Worm (Caenorhabditis elegans) whole organism, L3 larva: ENCODE data around the gene F35C11.3.

Experiments
- R02D3.7 ChIP-seq: fragments of 150-350 bp; optimal IDR thresholded peaks from 2 replicates; lab custom pipeline; 2014; ENCODE audit warnings: missing biosample characterization, missing genetic modification characterization
- elt-1 ChIP-seq: fragments of 150-350 bp; optimal IDR thresholded peaks from 2 replicates; lab custom pipeline; 2014; ENCODE audit warnings: missing biosample characterization, missing genetic modification characterization
- eor-1 ChIP-seq, 2 experiments: fragments of 150-350 bp; optimal IDR thresholded peaks; 2 replicates each; lab custom pipeline; 2014 to 2018; ENCODE audit warnings: missing biosample characterization in 2 of 2, missing genetic modification characterization in 2 of 2
- jun-1 ChIP-seq: fragments of 150-350 bp; optimal IDR thresholded peaks from 2 replicates; lab custom pipeline; 2014; ENCODE audit warnings: missing biosample characterization, missing genetic modification reagents, missing genetic modification characterization
- nhr-28 ChIP-seq: fragments of 150-350 bp; optimal IDR thresholded peaks from 2 replicates; lab custom pipeline; 2014; ENCODE audit warnings: missing biosample characterization, missing genetic modification characterization

DNA sequence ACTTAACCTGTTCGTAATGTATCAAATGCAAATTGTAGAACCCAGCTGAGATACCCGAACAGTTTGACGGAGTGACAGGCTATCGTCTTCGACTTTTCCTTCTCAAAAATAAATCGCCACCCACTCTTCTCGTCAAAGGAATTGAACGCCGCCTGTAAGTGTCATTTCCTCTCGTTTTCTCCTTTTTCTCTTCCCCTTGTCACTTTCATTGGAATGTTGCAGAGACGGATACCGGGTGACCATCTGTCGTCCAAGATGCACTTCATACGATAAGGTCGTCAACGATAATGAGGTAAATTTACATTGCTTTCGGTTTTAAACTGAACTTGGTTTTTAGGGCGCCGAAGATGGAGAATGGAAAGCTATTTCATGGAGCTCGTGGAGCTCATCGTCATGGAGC, 46.8 kb upstream of the F35C11.3 start:
- TF ChIP-seq eor-1 (tag; optimal IDR thresholded peaks at IDR 0.05; lab: Kevin White, UChicago) (no peak), nhr-28 (tag; lab: Kevin White, UChicago) (no peak), R02D3.7 (tag; lab: Kevin White, UChicago) (no peak), elt-1 (tag; lab: Kevin White, UChicago) (no peak), jun-1 (tag; lab: Kevin White, UChicago) (no peak)
